Fruit fly (Drosophila melanogaster) whole organism, embryonic: ENCODE results near the gene CG7742.

Experiments used
- CG6813 ChIP-seq: fragments of 200-800 bp; sonication (Bioruptor generic); optimal IDR thresholded peaks from 2 replicates; lab custom pipeline; 2017; ENCODE audit warnings: missing biosample characterization, missing genetic modification characterization, mild to moderate bottlenecking, moderate library complexity, missing genetic modification reagents
- yki ChIP-seq: fragments of >200 bp; optimal IDR thresholded peaks from 3 replicates; lab custom pipeline; 2018

DNA sequence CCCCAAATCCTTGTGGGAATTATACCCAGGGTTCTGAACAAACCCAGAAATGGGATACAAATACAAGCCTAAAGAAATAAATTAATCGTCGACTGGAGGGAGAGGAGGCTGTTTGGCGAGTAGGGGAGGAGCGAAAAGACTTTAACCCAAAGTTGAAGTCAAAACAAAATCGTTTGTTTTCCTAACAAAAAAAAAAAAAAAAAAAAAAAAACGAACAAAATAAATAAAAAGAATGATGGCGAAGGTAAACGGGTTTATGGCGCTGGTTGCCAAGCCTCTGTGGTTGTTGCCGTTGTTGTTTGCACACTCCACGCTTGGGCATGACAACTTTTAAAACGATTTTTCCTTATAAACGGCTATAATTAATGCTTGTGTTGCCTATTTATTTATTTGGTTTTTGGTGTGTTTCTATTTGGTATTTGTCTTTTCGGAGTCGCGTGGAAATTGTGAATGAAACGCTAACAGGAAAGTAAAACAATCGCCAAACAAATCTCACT lies 13.7 kb upstream of the CG7742 start:
- TF ChIP-seq yki (lab: Kevin White, UChicago) (no peak), CG6813 (GFP tag; lab: Kevin White, UChicago) (no peak)
